Worm (Caenorhabditis elegans) whole organism, young adult: ENCODE results near the gene K10G6.9.

Experiments
- B0019.2 ChIP-seq: fragments of 200-800 bp; sonication (Bioruptor generic); conservative IDR thresholded peaks from 2 replicates; pipeline ENCODE4 v1.3.6; 2022; ENCODE audit warnings: missing genetic modification reagents, missing genetic modification characterization, missing compliant biosample characterization
- C06A6.2 ChIP-seq: fragments of 200-800 bp; sonication (Bioruptor generic); conservative IDR thresholded peaks from 2 replicates; pipeline ENCODE4 v1.3.6; 2022; ENCODE audit warnings: missing genetic modification characterization, missing compliant biosample characterization
- F10E7.11 ChIP-seq: sonication (generic microtip); optimal IDR thresholded peaks from 2 replicates; lab custom pipeline; 2017; ENCODE audit warnings: mild to moderate bottlenecking, missing genetic modification characterization, moderate library complexity, missing compliant biosample characterization
- F22D6.2 ChIP-seq: sonication (generic microtip); optimal IDR thresholded peaks from 2 replicates; lab custom pipeline; 2016; ENCODE audit warnings: mild to moderate bottlenecking, missing genetic modification characterization, missing compliant biosample characterization
- F37B4.10 ChIP-seq: fragments of 200-800 bp; sonication (Bioruptor generic); IDR thresholded peaks from 2 replicates; pipeline ENCODE4 v1.3.6; 2022; ENCODE audit warnings: missing genetic modification characterization, missing compliant biosample characterization
- F39B2.1 ChIP-seq: fragments of 200-800 bp; sonication (Bioruptor generic); IDR thresholded peaks from 2 replicates; pipeline ENCODE4 v1.3.6; 2022; ENCODE audit warnings: missing genetic modification reagents, missing genetic modification characterization, missing compliant biosample characterization
- F57A8.1 ChIP-seq: fragments of 200-800 bp; sonication (Bioruptor generic); optimal IDR thresholded peaks from 2 replicates; lab custom pipeline; 2018; ENCODE audit warnings: mild to moderate bottlenecking, missing genetic modification characterization, moderate library complexity, missing compliant biosample characterization
- K11D2.4 ChIP-seq: fragments of 200-800 bp; sonication (Bioruptor generic); IDR thresholded peaks from 2 replicates; pipeline ENCODE4 v1.3.6; 2022; ENCODE audit warnings: missing genetic modification reagents, missing genetic modification characterization, missing compliant biosample characterization
- T07F8.4 ChIP-seq: sonication (generic microtip); optimal IDR thresholded peaks from 2 replicates; lab custom pipeline; 2016; ENCODE audit warnings: mild to moderate bottlenecking, missing genetic modification characterization, moderate library complexity, missing compliant biosample characterization
- T26A5.8 ChIP-seq: sonication (generic microtip); optimal IDR thresholded peaks from 2 replicates; lab custom pipeline; 2016; ENCODE audit warnings: missing genetic modification characterization, missing compliant biosample characterization
- Y53F4B.3 ChIP-seq: fragments of 200-800 bp; sonication (Bioruptor generic); IDR thresholded peaks from 2 replicates; pipeline ENCODE4 v1.3.6; 2022; ENCODE audit warnings: missing genetic modification reagents, missing genetic modification characterization, missing compliant biosample characterization
- ama-1 ChIP-seq, 3 experiments: fragments of 150-350 bp in 1 of 3; sonication (generic microtip) in 2 of 3; optimal IDR thresholded peaks; 2 replicates each; lab custom pipeline; 2014 to 2018; ENCODE audit warnings: missing biosample characterization in 2 of 3, missing genetic modification characterization in 2 of 3, missing genetic modification reagents in 2 of 3
- aptf-3 ChIP-seq: fragments of 200-800 bp; sonication (Bioruptor generic); IDR thresholded peaks from 2 replicates; pipeline ENCODE4 v1.3.6; 2022; ENCODE audit warnings: missing genetic modification characterization, missing compliant biosample characterization
- atf-7 ChIP-seq: sonication (generic microtip); optimal IDR thresholded peaks from 2 replicates; lab custom pipeline; 2017; ENCODE audit warnings: mild to moderate bottlenecking, missing genetic modification characterization, missing compliant biosample characterization
- athp-1 ChIP-seq: sonication (generic microtip); optimal IDR thresholded peaks from 2 replicates; lab custom pipeline; 2017; ENCODE audit warnings: mild to moderate bottlenecking, missing genetic modification characterization, missing compliant biosample characterization
- attf-6 ChIP-seq: fragments of 200-800 bp; sonication (Bioruptor generic); IDR thresholded peaks from 2 replicates; pipeline ENCODE4 v1.3.6; 2022; ENCODE audit warnings: missing genetic modification reagents, missing genetic modification characterization, missing compliant biosample characterization
- bed-1 ChIP-seq: fragments of 200-800 bp; sonication (Bioruptor generic); IDR thresholded peaks from 2 replicates; pipeline ENCODE4 v1.3.6; 2022; ENCODE audit warnings: missing genetic modification reagents, missing genetic modification characterization, missing compliant biosample characterization
- bed-2 ChIP-seq: fragments of 200-800 bp; sonication (Bioruptor generic); IDR thresholded peaks from 2 replicates; pipeline ENCODE4 v1.3.6; 2022; ENCODE audit warnings: missing genetic modification reagents, missing genetic modification characterization, missing compliant biosample characterization
- ccch-3 ChIP-seq: fragments of 200-800 bp; sonication (Bioruptor generic); optimal IDR thresholded peaks from 2 replicates; lab custom pipeline; 2018; ENCODE audit warnings: mild to moderate bottlenecking, missing genetic modification characterization, missing compliant biosample characterization
- cebp-2 ChIP-seq: fragments of 200-800 bp; sonication (Bioruptor generic); IDR thresholded peaks from 2 replicates; pipeline ENCODE4 v1.3.6; 2022; ENCODE audit warnings: missing genetic modification characterization, missing compliant biosample characterization
- ceh-40 ChIP-seq: fragments of 200-800 bp; sonication (Bioruptor generic); IDR thresholded peaks from 2 replicates; pipeline ENCODE4 v1.3.6; 2022; ENCODE audit warnings: missing genetic modification characterization, missing compliant biosample characterization
- die-1 ChIP-seq: sonication (generic microtip); optimal IDR thresholded peaks from 2 replicates; lab custom pipeline; 2016; ENCODE audit warnings: missing genotype, mild to moderate bottlenecking, missing genetic modification characterization, missing compliant biosample characterization
- dpff-1 ChIP-seq: sonication (generic microtip); optimal IDR thresholded peaks from 2 replicates; lab custom pipeline; 2017; ENCODE audit warnings: mild to moderate bottlenecking, missing genetic modification characterization, missing compliant biosample characterization
- egl-18 ChIP-seq: fragments of 200-800 bp; sonication (Bioruptor generic); IDR thresholded peaks from 2 replicates; pipeline ENCODE4 v1.3.6; 2022; ENCODE audit warnings: missing genetic modification reagents, missing genetic modification characterization, missing compliant biosample characterization
- fkh-3 ChIP-seq: sonication (generic microtip); optimal IDR thresholded peaks from 2 replicates; lab custom pipeline; 2016; ENCODE audit warnings: mild to moderate bottlenecking, missing genetic modification characterization, missing compliant biosample characterization
- gei-17 ChIP-seq: fragments of 200-800 bp; sonication (Bioruptor generic); optimal IDR thresholded peaks from 2 replicates; lab custom pipeline; 2018; ENCODE audit warnings: mild to moderate bottlenecking, missing genetic modification characterization, missing compliant biosample characterization
- him-1 ChIP-seq: sonication (generic microtip); optimal IDR thresholded peaks from 2 replicates; lab custom pipeline; 2016; ENCODE audit warnings: missing genotype, missing genetic modification reagents, missing genetic modification characterization, missing compliant biosample characterization
- hlh-12 ChIP-seq: sonication (generic microtip); optimal IDR thresholded peaks from 2 replicates; lab custom pipeline; 2016; ENCODE audit warnings: missing genetic modification characterization, missing compliant biosample characterization
- hmg-20 ChIP-seq: fragments of 200-800 bp; sonication (Bioruptor generic); IDR thresholded peaks from 2 replicates; pipeline ENCODE4 v1.3.6; 2022; ENCODE audit warnings: missing genetic modification reagents, missing genetic modification characterization, missing compliant biosample characterization
- lin-35 ChIP-seq, 3 experiments: fragments of 150-350 bp in 2 of 3; sonication (generic microtip) in 1 of 3; optimal IDR thresholded peaks; 2 replicates each; lab custom pipeline; 2014 to 2018; ENCODE audit warnings: missing biosample characterization in 3 of 3, missing genetic modification characterization in 3 of 3, missing genetic modification reagents in 3 of 3
- lin-40 ChIP-seq: sonication (generic microtip); optimal IDR thresholded peaks from 2 replicates; lab custom pipeline; 2016; ENCODE audit warnings: missing genetic modification characterization, mild to moderate bottlenecking, missing compliant biosample characterization, missing genotype, missing genetic modification reagents
- lsl-1 ChIP-seq: fragments of 200-800 bp; sonication (Bioruptor generic); optimal IDR thresholded peaks from 2 replicates; lab custom pipeline; 2018; ENCODE audit warnings: mild to moderate bottlenecking, missing genetic modification characterization, moderate library complexity, missing compliant biosample characterization
- madf-10 ChIP-seq: sonication (generic microtip); optimal IDR thresholded peaks from 2 replicates; lab custom pipeline; 2016; ENCODE audit warnings: mild to moderate bottlenecking, missing genetic modification characterization, missing compliant biosample characterization
- mcd-1 ChIP-seq: fragments of 200-800 bp; sonication (Bioruptor generic); IDR thresholded peaks from 2 replicates; pipeline ENCODE4 v1.3.6; 2022; ENCODE audit warnings: missing genetic modification reagents, missing genetic modification characterization, missing compliant biosample characterization
- nfya-2 ChIP-seq: fragments of 200-800 bp; sonication (Bioruptor generic); IDR thresholded peaks from 2 replicates; pipeline ENCODE4 v1.3.6; 2022; ENCODE audit warnings: missing genetic modification reagents, missing genetic modification characterization, missing compliant biosample characterization
- nfyb-1 ChIP-seq: fragments of 200-800 bp; sonication (Bioruptor generic); IDR thresholded peaks from 2 replicates; pipeline ENCODE4 v1.3.6; 2022; ENCODE audit warnings: missing genetic modification reagents, missing genetic modification characterization, missing compliant biosample characterization
- pha-4 ChIP-seq: fragments of 150-350 bp; sonication (generic microtip); optimal IDR thresholded peaks from 2 replicates; lab custom pipeline; 2014; ENCODE audit warnings: missing biosample characterization, missing genetic modification reagents, missing genetic modification characterization
- rec-8 ChIP-seq, 2 experiments: sonication (generic microtip); optimal IDR thresholded peaks; 2 replicates each; lab custom pipeline; 2016; ENCODE audit warnings: mild to moderate bottlenecking in 2 of 2, missing genetic modification characterization in 2 of 2, missing genetic modification reagents in 2 of 2, missing genotype in 2 of 2, missing biosample characterization in 1 of 2, missing compliant biosample characterization in 1 of 2, moderate library complexity in 1 of 2
- snpc-1.3 ChIP-seq: sonication (generic microtip); optimal IDR thresholded peaks from 2 replicates; lab custom pipeline; 2017; ENCODE audit warnings: missing genetic modification characterization, mild to moderate bottlenecking, missing compliant biosample characterization, antibody characterized with exemption, moderate library complexity, missing genotype, missing genetic modification reagents; ENCODE audit not compliant: insufficient read depth
- tbp1 ChIP-seq: fragments of 200-800 bp; sonication (Bioruptor generic); optimal IDR thresholded peaks from 2 replicates; lab custom pipeline; 2018; ENCODE audit warnings: mild to moderate bottlenecking, missing genetic modification characterization, missing compliant biosample characterization
- tlf-1 ChIP-seq: fragments of 200-800 bp; sonication (Bioruptor generic); optimal IDR thresholded peaks from 2 replicates; lab custom pipeline; 2018; ENCODE audit warnings: mild to moderate bottlenecking, missing genetic modification characterization, missing compliant biosample characterization
- xnd-1 ChIP-seq: sonication (generic microtip); optimal IDR thresholded peaks from 2 replicates; lab custom pipeline; 2016; ENCODE audit warnings: missing genotype, missing genetic modification reagents, missing genetic modification characterization, missing compliant biosample characterization
- zfh-2 ChIP-seq: fragments of 200-800 bp; sonication (Bioruptor generic); conservative IDR thresholded peaks from 2 replicates; pipeline ENCODE4 v1.3.6; 2022; ENCODE audit warnings: missing genetic modification reagents, missing genetic modification characterization, missing compliant biosample characterization
- ztf-22 ChIP-seq: fragments of 200-800 bp; sonication (Bioruptor generic); optimal IDR thresholded peaks from 2 replicates; lab custom pipeline; 2018; ENCODE audit warnings: mild to moderate bottlenecking, missing genetic modification characterization, moderate library complexity, missing compliant biosample characterization
- ztf-25 ChIP-seq: fragments of 200-800 bp; sonication (Bioruptor generic); IDR thresholded peaks from 2 replicates; pipeline ENCODE4 v1.3.6; 2022; ENCODE audit warnings: missing genetic modification reagents, missing genetic modification characterization, missing compliant biosample characterization
- ztf-26 ChIP-seq: sonication (generic microtip); optimal IDR thresholded peaks from 2 replicates; lab custom pipeline; 2017; ENCODE audit warnings: missing genetic modification characterization, missing compliant biosample characterization
- ztf-28 ChIP-seq: fragments of 200-800 bp; sonication (Bioruptor generic); IDR thresholded peaks from 2 replicates; pipeline ENCODE4 v1.3.6; 2022; ENCODE audit warnings: missing genetic modification reagents, missing genetic modification characterization, missing compliant biosample characterization
- ztf-6 ChIP-seq: fragments of 200-800 bp; sonication (Bioruptor generic); IDR thresholded peaks from 2 replicates; pipeline ENCODE4 v1.3.6; 2022; ENCODE audit warnings: missing genetic modification reagents, missing genetic modification characterization, missing compliant biosample characterization

The K10G6.9 gene

ce11 chrII:3931230-3931629 is 40.8 kb upstream of the K10G6.9 start:
- TF ChIP-seq ztf-26 (tag; lab: Kevin White, UChicago) (no peak), nfya-2 (GFP tag; lab: Robert Waterston, UW) (0 out of 2 replicates have a peak, but pooled peaks have one; percentile 67), nfyb-1 (peak; percentile 79)

DNA sequence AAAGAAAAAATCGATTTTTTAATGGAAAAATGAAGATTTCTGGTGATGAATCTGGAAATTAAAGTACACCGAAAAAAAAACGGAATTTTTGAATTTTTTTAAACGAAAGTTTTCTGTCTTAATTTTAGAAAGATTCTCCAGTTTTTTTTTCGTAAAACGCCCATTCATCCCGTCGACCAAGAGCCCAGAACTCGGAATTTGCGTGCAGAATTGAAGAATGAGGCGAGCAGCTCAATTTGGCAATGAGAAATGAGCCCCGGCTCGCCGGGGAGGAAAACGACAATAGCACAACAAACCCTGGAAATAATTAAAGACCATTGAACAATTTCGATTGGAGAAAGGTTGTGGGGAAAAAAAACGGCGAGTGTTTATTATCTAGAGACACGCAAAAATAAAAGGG is 40.2 kb upstream of the K10G6.9 start:
- TF ChIP-seq ztf-6 (GFP tag; lab: Robert Waterston, UW), result no peak
- TF ChIP-seq F22D6.2 (tag; lab: Kevin White, UChicago), result no peak
- no peak for TF ChIP-seq C06A6.2
- TF ChIP-seq ama-1 (optimal IDR thresholded peaks at IDR 0.05; lab: Kevin White, UChicago), result no peak
- peak in 1 of 2 experiments; percentile 61 for TF ChIP-seq ama-1 (GFP tag; optimal IDR thresholded peaks at IDR 0.05; lab: Kevin White, UChicago)
- no peak for TF ChIP-seq atf-7 (tag; lab: Kevin White, UChicago)
- no peak for TF ChIP-seq egl-18 (GFP tag; lab: Robert Waterston, UW)
- TF ChIP-seq ztf-22 (GFP tag; lab: Kevin White, UChicago), result no peak
- TF ChIP-seq hmg-20 (GFP tag; lab: Robert Waterston, UW), result no peak
- TF ChIP-seq ccch-3 (GFP tag; lab: Kevin White, UChicago), result no peak
- TF ChIP-seq hlh-12, result no peak
- no peak for TF ChIP-seq die-1 (tag; lab: Kevin White, UChicago)
- no peak for TF ChIP-seq lin-40 (tag; lab: Kevin White, UChicago)
- peak; percentile 51 for TF ChIP-seq xnd-1 (tag; lab: Kevin White, UChicago)
- TF ChIP-seq Y53F4B.3, result no peak
- no peak for TF ChIP-seq pha-4 (tag; lab: Kevin White, UChicago)
- TF ChIP-seq ztf-25 (GFP tag; lab: Robert Waterston, UW), result no peak
- peak; percentile 18 for TF ChIP-seq tlf-1
- no peak for TF ChIP-seq mcd-1 (GFP tag; lab: Robert Waterston, UW)
- peak; percentile 39 for TF ChIP-seq tbp1
- TF ChIP-seq F37B4.10 (GFP tag; lab: Robert Waterston, UW), result no peak
- no peak for TF ChIP-seq cebp-2
- TF ChIP-seq F39B2.1 (GFP tag; lab: Robert Waterston, UW), result peak; percentile 78; the same call in 1 of the 2 replicates
- no peak for TF ChIP-seq dpff-1
- TF ChIP-seq attf-6, result peak; percentile 74
- TF ChIP-seq fkh-3 (tag; lab: Kevin White, UChicago), result no peak
- TF ChIP-seq bed-2 (GFP tag; lab: Robert Waterston, UW), result no peak
- no peak for TF ChIP-seq gei-17 (GFP tag; lab: Kevin White, UChicago)
- TF ChIP-seq T26A5.8 (tag; lab: Kevin White, UChicago), result no peak
- TF ChIP-seq B0019.2 (GFP tag; lab: Robert Waterston, UW), result no peak
- TF ChIP-seq lsl-1 (GFP tag; lab: Kevin White, UChicago), result peak; percentile 29
- no peak for TF ChIP-seq rec-8 (tag; optimal IDR thresholded peaks at IDR 0.05; lab: Kevin White, UChicago)
- no peak for TF ChIP-seq F10E7.11 (tag; lab: Kevin White, UChicago)
- TF ChIP-seq lin-35 (GFP tag; optimal IDR thresholded peaks at IDR 0.05; lab: Kevin White, UChicago), result no peak
- no peak for TF ChIP-seq athp-1
- no peak for TF ChIP-seq K11D2.4 (GFP tag; lab: Robert Waterston, UW)
- 0 out of 2 replicates have a peak, but pooled peaks have one; percentile 15 for TF ChIP-seq ceh-40 (GFP tag; lab: Robert Waterston, UW)
- TF ChIP-seq snpc-1.3, result no peak
- TF ChIP-seq ztf-28 (GFP tag; lab: Robert Waterston, UW), result no peak
- TF ChIP-seq zfh-2, result no peak
- TF ChIP-seq aptf-3 (GFP tag; lab: Robert Waterston, UW), result no peak
- no peak for TF ChIP-seq T07F8.4
- no peak for TF ChIP-seq F57A8.1 (GFP tag; lab: Kevin White, UChicago)
- 0 out of 2 replicates have a peak, but pooled peaks have one; percentile 72 for TF ChIP-seq bed-1 (GFP tag; lab: Robert Waterston, UW)
- no peak for TF ChIP-seq madf-10 (tag; lab: Kevin White, UChicago)
- TF ChIP-seq him-1 (tag; lab: Kevin White, UChicago), result no peak
